Worm (Caenorhabditis elegans) whole organism, L4 larva: ENCODE results near the gene magu-2.

Source experiments
- F10B5.3 ChIP-seq: sonication (generic microtip); optimal IDR thresholded peaks from 2 replicates; lab custom pipeline; 2016; ENCODE audit warnings: mild to moderate bottlenecking, missing genetic modification characterization, missing compliant biosample characterization
- F37D6.2 ChIP-seq: sonication (generic microtip); optimal IDR thresholded peaks from 2 replicates; lab custom pipeline; 2016; ENCODE audit warnings: mild to moderate bottlenecking, missing genetic modification characterization, missing compliant biosample characterization
- ZK337.2 ChIP-seq: fragments of 200-800 bp; sonication (Bioruptor generic); IDR thresholded peaks from 2 replicates; pipeline ENCODE4 v1.3.6; 2022; ENCODE audit warnings: missing genetic modification reagents, missing genetic modification characterization, missing compliant biosample characterization
- aha-1 ChIP-seq: fragments of 150-350 bp; peaks from one replicate; lab custom pipeline; 2014; ENCODE audit warnings: missing biosample characterization, missing genetic modification characterization
- arid-1 ChIP-seq: fragments of 200-800 bp; sonication (Bioruptor generic); conservative IDR thresholded peaks from 2 replicates; pipeline ENCODE4 v1.3.6; 2022; ENCODE audit warnings: missing genetic modification reagents, missing genetic modification characterization, missing compliant biosample characterization
- attf-4 ChIP-seq: sonication (generic microtip); optimal IDR thresholded peaks from 3 replicates; lab custom pipeline; 2017; ENCODE audit warnings: missing biosample characterization, missing genetic modification characterization
- cey-2 ChIP-seq: sonication (generic microtip); optimal IDR thresholded peaks from 3 replicates; lab custom pipeline; 2017; ENCODE audit warnings: missing genetic modification characterization, mild to moderate bottlenecking, missing compliant biosample characterization, antibody characterized with exemption, borderline replicate concordance; ENCODE audit not compliant: insufficient read depth
- dmd-6 ChIP-seq: fragments of 200-800 bp; sonication (Bioruptor generic); IDR thresholded peaks from 2 replicates; pipeline ENCODE4 v1.3.6; 2022; ENCODE audit warnings: missing genetic modification reagents, missing genetic modification characterization, missing compliant biosample characterization
- dmd-8 ChIP-seq: fragments of 200-800 bp; sonication (Bioruptor generic); IDR thresholded peaks from 2 replicates; pipeline ENCODE4 v1.3.6; 2022; ENCODE audit warnings: missing genetic modification characterization, missing compliant biosample characterization
- dpl-1 ChIP-seq: fragments of 150-350 bp; optimal IDR thresholded peaks from 2 replicates; lab custom pipeline; 2014; ENCODE audit warnings: missing biosample characterization, missing genetic modification reagents, missing genetic modification characterization
- duxl-1 ChIP-seq: sonication (generic microtip); optimal IDR thresholded peaks from 2 replicates; lab custom pipeline; 2016; ENCODE audit warnings: mild to moderate bottlenecking, missing genetic modification characterization, moderate library complexity, missing compliant biosample characterization; ENCODE audit not compliant: poor library complexity
- hif-1 ChIP-seq, 2 experiments: sonication (generic microtip); optimal IDR thresholded peaks; 2 replicates each; lab custom pipeline; 2016 to 2017; ENCODE audit warnings: missing compliant biosample characterization in 2 of 2, missing genetic modification characterization in 2 of 2, missing genetic modification reagents in 2 of 2, missing genotype in 2 of 2, mild to moderate bottlenecking in 1 of 2
- hmg-1.1 ChIP-seq: fragments of 200-800 bp; sonication (Bioruptor generic); IDR thresholded peaks from 2 replicates; pipeline ENCODE4 v1.3.6; 2022; ENCODE audit warnings: missing genetic modification reagents, missing genetic modification characterization, missing compliant biosample characterization
- lim-7 ChIP-seq: fragments of 200-800 bp; sonication (Bioruptor generic); IDR thresholded peaks from 2 replicates; pipeline ENCODE4 v1.3.6; 2022; ENCODE audit warnings: missing genetic modification characterization, missing compliant biosample characterization
- lin-15B ChIP-seq: fragments of 150-350 bp; sonication (generic microtip); optimal IDR thresholded peaks from 3 replicates; lab custom pipeline; 2014; ENCODE audit warnings: missing biosample characterization, missing genetic modification characterization
- lin-29 ChIP-seq: fragments of 200-800 bp; sonication (Bioruptor generic); IDR thresholded peaks from 2 replicates; pipeline ENCODE4 v1.3.6; 2022; ENCODE audit warnings: missing genetic modification reagents, missing genetic modification characterization, missing compliant biosample characterization
- lin-39 ChIP-seq: fragments of 150-350 bp; optimal IDR thresholded peaks from 2 replicates; lab custom pipeline; 2014; ENCODE audit warnings: missing biosample characterization, missing genetic modification reagents, missing genetic modification characterization
- lsy-2 ChIP-seq, 2 experiments: fragments of 150-350 bp in 1 of 2; sonication (generic microtip) in 1 of 2; optimal IDR thresholded peaks; 2 replicates each; lab custom pipeline; 2014 to 2017; ENCODE audit warnings: missing biosample characterization in 2 of 2, missing genetic modification characterization in 2 of 2
- madf-5 ChIP-seq, 2 experiments: fragments of 200-800 bp; sonication (Bioruptor generic); IDR thresholded peaks; 2 replicates each; pipeline ENCODE4 v1.3.6; 2022; ENCODE audit warnings: missing compliant biosample characterization in 2 of 2, missing genetic modification characterization in 2 of 2
- madf-9 ChIP-seq: fragments of 200-800 bp; sonication (Bioruptor generic); conservative IDR thresholded peaks from 2 replicates; pipeline ENCODE4 v1.3.6; 2022; ENCODE audit warnings: missing genetic modification reagents, missing genetic modification characterization, missing compliant biosample characterization
- mdl-1 ChIP-seq, 2 experiments: fragments of 150-350 bp in 1 of 2; sonication (generic microtip) in 1 of 2; optimal IDR thresholded peaks; 2 replicates each; lab custom pipeline; 2014 to 2017; ENCODE audit warnings: missing biosample characterization in 2 of 2, missing genetic modification characterization in 2 of 2
- mdt-29 ChIP-seq: fragments of 200-800 bp; sonication (Bioruptor generic); IDR thresholded peaks from 2 replicates; pipeline ENCODE4 v1.3.6; 2022; ENCODE audit warnings: missing genetic modification reagents, missing genetic modification characterization, missing compliant biosample characterization
- mep-1 ChIP-seq: fragments of 150-350 bp; sonication (generic microtip); optimal IDR thresholded peaks from 3 replicates; lab custom pipeline; 2014; ENCODE audit warnings: missing biosample characterization, missing genetic modification characterization
- mes-2 ChIP-seq: sonication (generic microtip); optimal IDR thresholded peaks from 2 replicates; lab custom pipeline; 2016; ENCODE audit warnings: missing genotype, mild to moderate bottlenecking, missing genetic modification characterization, missing compliant biosample characterization; ENCODE audit not compliant: poor library complexity, severe bottlenecking
- nhr-102 ChIP-seq: sonication (generic microtip); optimal IDR thresholded peaks from 2 replicates; lab custom pipeline; 2016; ENCODE audit warnings: mild to moderate bottlenecking, missing genetic modification characterization, moderate library complexity, missing compliant biosample characterization
- nhr-25 ChIP-seq: sonication (generic microtip); optimal IDR thresholded peaks from 2 replicates; lab custom pipeline; 2017; ENCODE audit warnings: missing genetic modification characterization, mild to moderate bottlenecking, missing compliant biosample characterization, antibody characterized with exemption, moderate library complexity, borderline replicate concordance; ENCODE audit not compliant: insufficient read depth
- nhr-28 ChIP-seq: fragments of 150-350 bp; optimal IDR thresholded peaks from 2 replicates; lab custom pipeline; 2014; ENCODE audit warnings: missing biosample characterization, missing genetic modification characterization
- nhr-41 ChIP-seq: fragments of 200-800 bp; sonication (Bioruptor generic); IDR thresholded peaks from 2 replicates; pipeline ENCODE4 v1.3.6; 2022; ENCODE audit warnings: missing genetic modification reagents, missing genetic modification characterization, missing compliant biosample characterization
- nhr-48 ChIP-seq: sonication (generic microtip); optimal IDR thresholded peaks from 2 replicates; lab custom pipeline; 2016; ENCODE audit warnings: mild to moderate bottlenecking, missing genetic modification characterization, missing compliant biosample characterization
- nhr-76 ChIP-seq: fragments of 150-350 bp; optimal IDR thresholded peaks from 2 replicates; lab custom pipeline; 2014; ENCODE audit warnings: missing biosample characterization, missing genetic modification characterization
- php-3 ChIP-seq: fragments of 200-800 bp; sonication (Bioruptor generic); IDR thresholded peaks from 2 replicates; pipeline ENCODE4 v1.3.6; 2022; ENCODE audit warnings: missing genetic modification reagents, missing genetic modification characterization, missing compliant biosample characterization
- rbr-2 ChIP-seq: sonication (generic microtip); optimal IDR thresholded peaks from 2 replicates; lab custom pipeline; 2016; ENCODE audit warnings: missing genotype, missing genetic modification characterization, missing compliant biosample characterization
- sdz-12 ChIP-seq: fragments of 200-800 bp; sonication (Bioruptor generic); optimal IDR thresholded peaks from 2 replicates; lab custom pipeline; 2018; ENCODE audit warnings: mild to moderate bottlenecking, missing genetic modification characterization, missing compliant biosample characterization
- set-16 ChIP-seq: fragments of 200-800 bp; sonication (Bioruptor generic); IDR thresholded peaks from 2 replicates; pipeline ENCODE4 v1.3.6; 2022; ENCODE audit warnings: missing genetic modification reagents, missing genetic modification characterization, missing compliant biosample characterization
- snpc-1.2 ChIP-seq: fragments of 200-800 bp; sonication (Bioruptor generic); IDR thresholded peaks from 2 replicates; pipeline ENCODE4 v1.3.6; 2022; ENCODE audit warnings: missing genetic modification reagents, missing genetic modification characterization, missing compliant biosample characterization
- unc-39 ChIP-seq: sonication (generic microtip); optimal IDR thresholded peaks from 2 replicates; lab custom pipeline; 2017; ENCODE audit warnings: missing biosample characterization, missing genetic modification characterization
- unc-62 ChIP-seq, 3 experiments: fragments of 150-350 bp in 1 of 3; sonication (generic microtip); optimal IDR thresholded peaks in 2 of 3; peaks in 1 of 3; 1 replicate in 1 of 3; 2 replicates in 2 of 3; lab custom pipeline; 2014 to 2017; ENCODE audit warnings: missing biosample characterization in 3 of 3, missing genetic modification characterization in 3 of 3, missing genetic modification reagents in 3 of 3, missing genotype in 1 of 3
- zfp-3 ChIP-seq: fragments of 200-800 bp; sonication (Bioruptor generic); conservative IDR thresholded peaks from 2 replicates; pipeline ENCODE4 v1.3.6; 2022; ENCODE audit warnings: missing genetic modification reagents, missing genetic modification characterization, missing compliant biosample characterization

The magu-2 gene

DNA sequence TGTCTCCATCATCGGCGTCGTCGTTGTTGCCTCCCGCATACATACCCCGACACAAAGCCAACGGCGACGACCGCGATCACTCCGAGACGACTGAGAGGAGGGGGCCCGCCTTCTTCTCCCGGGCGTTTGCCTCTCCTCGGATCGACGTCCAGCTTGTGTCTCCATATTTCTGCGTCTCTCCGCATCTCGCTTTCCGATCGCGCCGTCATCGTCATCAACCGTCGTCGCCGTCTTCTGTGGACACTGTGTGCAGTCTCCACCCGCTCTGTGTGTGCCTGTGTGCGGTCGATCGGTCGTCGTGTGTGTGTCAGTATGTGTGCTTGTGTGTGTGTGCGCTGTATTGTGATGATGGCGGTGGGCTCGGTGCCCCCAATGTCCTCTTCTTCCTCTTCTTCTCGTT is 15.3 kb downstream of the magu-2 start (continued):
- TF ChIP-seq mep-1 (tag; lab: Kevin White, UChicago): peak; percentile 55
- 0 out of 2 replicates have a peak, but pooled peaks have one; percentile 39 for TF ChIP-seq zfp-3
- TF ChIP-seq duxl-1 (tag; lab: Kevin White, UChicago): no peak
- peak; percentile 27 for TF ChIP-seq nhr-28 (tag; lab: Kevin White, UChicago)
- TF ChIP-seq hmg-1.1 (GFP tag; lab: Robert Waterston, UW): peak; percentile 73
- no peak for TF ChIP-seq lin-29 (GFP tag; lab: Robert Waterston, UW)
- peak; percentile 10 for TF ChIP-seq rbr-2 (tag; lab: Kevin White, UChicago)
- no peak for TF ChIP-seq dpl-1 (GFP tag; lab: Kevin White, UChicago)
- no peak for TF ChIP-seq lin-39 (tag; lab: Kevin White, UChicago)
- TF ChIP-seq lin-15B (tag; lab: Kevin White, UChicago): no peak
- TF ChIP-seq nhr-41: peak; percentile 65; the same call in 1 of the 2 replicates
- TF ChIP-seq unc-39 (tag; lab: Kevin White, UChicago): no peak
- TF ChIP-seq aha-1 (tag; lab: Kevin White, UChicago): no peak
- TF ChIP-seq mdl-1 (tag; optimal IDR thresholded peaks at IDR 0.05; lab: Kevin White, UChicago): peak in 1 of 2 experiments; percentile 25
- no peak for TF ChIP-seq dmd-8 (GFP tag; lab: Robert Waterston, UW)
- TF ChIP-seq nhr-48 (tag; lab: Kevin White, UChicago): no peak
- TF ChIP-seq madf-5 (GFP tag; IDR thresholded peaks at IDR 0.05; lab: Robert Waterston, UW): no peak
- no peak for TF ChIP-seq lsy-2 (tag; optimal IDR thresholded peaks at IDR 0.05; lab: Kevin White, UChicago)
- TF ChIP-seq F37D6.2 (tag; lab: Kevin White, UChicago): no peak
- TF ChIP-seq nhr-25 (tag; lab: Kevin White, UChicago): no peak
- no peak for TF ChIP-seq ZK337.2 (GFP tag; lab: Robert Waterston, UW)
- TF ChIP-seq dmd-6 (GFP tag; lab: Robert Waterston, UW): peak; percentile 18; the same call in 1 of the 2 replicates
- peak in 1 of 2 experiments; percentile 23 for TF ChIP-seq hif-1 (tag; optimal IDR thresholded peaks at IDR 0.05; lab: Kevin White, UChicago)
- no peak for TF ChIP-seq arid-1 (GFP tag; lab: Robert Waterston, UW)
- TF ChIP-seq sdz-12 (GFP tag; lab: Kevin White, UChicago): no peak
- 0 out of 2 replicates have a peak, but pooled peaks have one; percentile 29 for TF ChIP-seq madf-9 (GFP tag; lab: Robert Waterston, UW)

DNA sequence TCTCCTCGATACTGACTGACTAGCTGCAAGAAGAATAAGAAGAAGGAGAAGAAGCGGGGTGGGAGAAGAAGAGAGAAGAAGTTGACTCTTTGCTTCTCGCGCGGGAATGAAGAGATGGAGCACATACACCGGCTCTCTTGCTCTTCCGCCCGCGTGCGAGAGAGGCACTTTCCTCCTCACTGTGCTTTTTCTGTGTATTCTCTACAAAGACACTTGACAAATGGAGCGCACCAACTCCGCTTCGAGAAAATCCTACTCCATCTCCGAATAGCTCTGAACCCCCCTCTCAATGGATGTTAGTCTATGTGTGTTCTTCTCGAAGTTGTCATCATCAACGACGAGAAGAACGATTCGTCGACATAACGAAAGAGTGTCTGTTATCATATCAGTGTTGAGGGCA is 16.3 kb downstream of the magu-2 start:
- TF ChIP-seq lim-7 (GFP tag; lab: Robert Waterston, UW) (peak; percentile 37; the same call in 1 of the 2 replicates), set-16 (GFP tag; lab: Robert Waterston, UW) (peak; percentile 13; the same call in 1 of the 2 replicates), nhr-76 (tag; lab: Kevin White, UChicago) (no peak)

DNA sequence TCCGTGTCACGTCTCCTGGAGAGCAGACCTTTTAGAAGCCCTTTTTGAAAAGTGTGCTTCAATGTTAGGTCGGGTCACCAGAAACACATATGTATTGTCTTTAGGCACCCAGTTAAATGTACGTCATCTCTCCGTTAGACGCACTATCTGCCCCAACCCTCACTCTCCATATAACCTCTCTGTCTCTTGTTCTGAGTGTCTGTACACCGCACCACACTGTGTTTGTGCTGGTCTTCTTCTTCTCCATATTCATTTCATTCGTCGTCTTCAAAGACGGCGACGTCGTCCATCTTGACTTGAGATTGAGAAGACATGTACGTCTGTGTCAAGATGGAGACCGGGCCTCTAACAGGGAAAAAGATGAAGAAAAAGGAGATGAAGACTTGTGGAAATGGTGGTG is 18.7 kb downstream of the magu-2 start:
- TF ChIP-seq hmg-1.1 (GFP tag; lab: Robert Waterston, UW): no peak
- TF ChIP-seq F37D6.2 (tag; lab: Kevin White, UChicago): no peak
- TF ChIP-seq mdt-29 (GFP tag; lab: Robert Waterston, UW): no peak
- no peak for TF ChIP-seq F10B5.3
- peak; percentile 64 for TF ChIP-seq aha-1 (tag; lab: Kevin White, UChicago)
- TF ChIP-seq nhr-48 (tag; lab: Kevin White, UChicago): no peak
- TF ChIP-seq snpc-1.2 (GFP tag; lab: Robert Waterston, UW): no peak
- no peak for TF ChIP-seq attf-4 (tag; lab: Kevin White, UChicago)
- peak in 1 of 2 experiments; percentile 96 for TF ChIP-seq unc-62 (GFP tag; optimal IDR thresholded peaks at IDR 0.05 in 1 of 2; lab: Kevin White, UChicago)
- TF ChIP-seq unc-62 (tag; optimal IDR thresholded peaks at IDR 0.05; lab: Kevin White, UChicago): no peak
- TF ChIP-seq madf-5 (GFP tag; IDR thresholded peaks at IDR 0.05; lab: Robert Waterston, UW): no peak
- TF ChIP-seq lsy-2 (tag; optimal IDR thresholded peaks at IDR 0.05; lab: Kevin White, UChicago): no peak
- no peak for TF ChIP-seq nhr-102
- TF ChIP-seq cey-2 (tag; lab: Kevin White, UChicago): no peak
- no peak for TF ChIP-seq php-3 (GFP tag; lab: Robert Waterston, UW)
- peak; percentile 44 for TF ChIP-seq mes-2 (tag; lab: Kevin White, UChicago)
- no peak for TF ChIP-seq mdl-1 (tag; optimal IDR thresholded peaks at IDR 0.05; lab: Kevin White, UChicago)
